Fruit fly (Drosophila melanogaster): ENCODE results near the gene CG14563.

The CG14563 gene

dm6 chr3L:21879344-21879743 lies 37.2 kb upstream of the CG14563 start (continued):
- no peak for TF ChIP-seq cad (GFP tag; optimal IDR thresholded peaks at IDR 0.05)
- TF ChIP-seq lbe (GFP tag; optimal IDR thresholded peaks at IDR 0.05), result peak; percentile 60
- peak; percentile 64 for TF ChIP-seq hkb (optimal IDR thresholded peaks at IDR 0.05)
- no peak for TF ChIP-seq hkb (GFP tag; IDR thresholded peaks at IDR 0.05)
- TF ChIP-seq ERR (GFP tag; optimal IDR thresholded peaks at IDR 0.05), result peak; percentile 5
- TF ChIP-seq ind (GFP tag; optimal IDR thresholded peaks at IDR 0.05), result no peak
- peak; percentile 74 for TF ChIP-seq ci (GFP tag; IDR thresholded peaks at IDR 0.05)
- TF ChIP-seq zf30C (GFP tag; optimal IDR thresholded peaks at IDR 0.05), result peak; percentile 22
- TF ChIP-seq tll (GFP tag; optimal IDR thresholded peaks at IDR 0.05), result no peak
- TF ChIP-seq CG4360 (GFP tag; IDR thresholded peaks at IDR 0.05), result peak; percentile 27; the same call in 1 of the 2 replicates
- TF ChIP-seq CG3163 (GFP tag; optimal IDR thresholded peaks at IDR 0.05), result peak; percentile 27
- 0 out of 3 replicates have a peak, but pooled peaks have one; percentile 49 for TF ChIP-seq CG14860 (GFP tag; IDR thresholded peaks at IDR 0.05; ENCODE audit: partially characterized antibody)
- peak; percentile 34; the same call in 1 of the 2 replicates for TF ChIP-seq ttk (GFP tag; IDR thresholded peaks at IDR 0.05)
- peak; percentile 85 for TF ChIP-seq nom (GFP tag; optimal IDR thresholded peaks at IDR 0.05)
- TF ChIP-seq Elba2 (GFP tag; optimal IDR thresholded peaks at IDR 0.05), result no peak
- TF ChIP-seq Sox102F (GFP tag; optimal IDR thresholded peaks at IDR 0.05), result no peak
- TF ChIP-seq CG8281 (tag; optimal IDR thresholded peaks at IDR 0.05), result no peak
- TF ChIP-seq Lpt (GFP tag; optimal IDR thresholded peaks at IDR 0.05), result no peak
- no peak for TF ChIP-seq CkIIα-i1 (GFP tag; IDR thresholded peaks at IDR 0.05)
- TF ChIP-seq unpg (GFP tag; optimal IDR thresholded peaks at IDR 0.05), result peak; percentile 16
- TF ChIP-seq CG13296 (GFP tag; optimal IDR thresholded peaks at IDR 0.05), result peak; percentile 6
- TF ChIP-seq corto (GFP tag; optimal IDR thresholded peaks at IDR 0.05), result no peak
- TF ChIP-seq CG1647 (GFP tag; optimal IDR thresholded peaks at IDR 0.05), result no peak
- TF ChIP-seq CG7745 (tag; optimal IDR thresholded peaks at IDR 0.05), result no peak
- TF ChIP-seq crol (GFP tag; IDR thresholded peaks at IDR 0.05), result peak; percentile 95
- no peak for TF ChIP-seq Oli (tag; optimal IDR thresholded peaks at IDR 0.05)
- no peak for TF ChIP-seq CG9215 (GFP tag; IDR thresholded peaks at IDR 0.05)
- peak; percentile 48; the same call in 1 of the 2 replicates for TF ChIP-seq E2f2 (GFP tag; IDR thresholded peaks at IDR 0.05)
- peak; percentile 56 for TF ChIP-seq Drgx (GFP tag; IDR thresholded peaks at IDR 0.05)
- TF ChIP-seq cg (GFP tag; optimal IDR thresholded peaks at IDR 0.05), result peak; percentile 47
- no peak for TF ChIP-seq croc (GFP tag; conservative IDR thresholded peaks at IDR 0.05)
- no peak for TF ChIP-seq ash1 (GFP tag; optimal IDR thresholded peaks at IDR 0.05)
- TF ChIP-seq pros (GFP tag; optimal IDR thresholded peaks at IDR 0.05), result peak; percentile 78
- no peak for TF ChIP-seq CG2129 (GFP tag; IDR thresholded peaks at IDR 0.05; ENCODE audit: partially characterized antibody)
- TF ChIP-seq al (GFP tag; IDR thresholded peaks at IDR 0.05), result no peak
- peak; percentile 39 for TF ChIP-seq disco-r (GFP tag; optimal IDR thresholded peaks at IDR 0.05)
- TF ChIP-seq abd-A (tag; optimal IDR thresholded peaks at IDR 0.05), result peak; percentile 62
- TF ChIP-seq CG4730 (GFP tag; IDR thresholded peaks at IDR 0.05), result no peak
- no peak for TF ChIP-seq BtbVII (GFP tag; optimal IDR thresholded peaks at IDR 0.05)
- TF ChIP-seq Side (GFP tag; optimal IDR thresholded peaks at IDR 0.05), result peak; percentile 37
- TF ChIP-seq Ets65A (GFP tag), result no peak
- peak; percentile 75 for TF ChIP-seq Deaf1 (tag; optimal IDR thresholded peaks at IDR 0.05)
- TF ChIP-seq sd (tag; optimal IDR thresholded peaks at IDR 0.05), result peak; percentile 69
- TF ChIP-seq klu (GFP tag; IDR thresholded peaks at IDR 0.05), result no peak
- no peak for TF ChIP-seq Dip2 (GFP tag; IDR thresholded peaks at IDR 0.05)
- TF ChIP-seq maf-S (GFP tag; optimal IDR thresholded peaks at IDR 0.05), result peak; percentile 12
- TF ChIP-seq Poxn (GFP tag; IDR thresholded peaks at IDR 0.05), result no peak
- TF ChIP-seq ranshi (GFP tag; IDR thresholded peaks at IDR 0.05), result peak; percentile 23; the same call in 1 of the 2 replicates
- 0 out of 2 replicates have a peak, but pooled peaks have one; percentile 12 for TF ChIP-seq Dref (GFP tag; IDR thresholded peaks at IDR 0.05)
- peak; percentile 16 for TF ChIP-seq D19B (GFP tag; optimal IDR thresholded peaks at IDR 0.05)
- TF ChIP-seq Scr (GFP tag; IDR thresholded peaks at IDR 0.05; ENCODE audit: partially characterized antibody), result peak; percentile 69
- TF ChIP-seq Usf (GFP tag; optimal IDR thresholded peaks at IDR 0.05), result no peak

Data from whole organism, embryonic.